Worm (Caenorhabditis elegans): ENCODE results near the gene ZC262.2.
A peak's percentile ranks its signal among the peaks of the same experiment; 100 is the strongest.

The ZC262.2 gene

ce11 chrIII:8319100-8319499, 12.8 kb upstream of the ZC262.2 start, which contains the start of gene F10E9.11 (continued):
- TF ChIP-seq fkh-10 (GFP tag; optimal IDR thresholded peaks at IDR 0.05) (no peak), gmeb-2 (tag; optimal IDR thresholded peaks at IDR 0.05) (peak; percentile 1), sdc-2 (tag; optimal IDR thresholded peaks at IDR 0.05) (peak; percentile 53), elt-2 (tag; optimal IDR thresholded peaks at IDR 0.05) (peak; percentile 47), unc-86 (tag; optimal IDR thresholded peaks at IDR 0.05) (peak; percentile 45), hlh-30 (tag; optimal IDR thresholded peaks at IDR 0.05; ENCODE audit: insufficient read depth) (peak; percentile 13), K09A11.1 (tag; optimal IDR thresholded peaks at IDR 0.05; ENCODE audit: insufficient read depth) (no peak), dve-1 (tag; optimal IDR thresholded peaks at IDR 0.05) (no peak), mec-3 (tag; optimal IDR thresholded peaks at IDR 0.05; ENCODE audit: borderline replicate concordance) (peak; percentile 76), ama-1 (optimal IDR thresholded peaks at IDR 0.05) (no peak), ceh-24 (tag; optimal IDR thresholded peaks at IDR 0.05) (no peak), odd-2 (tag; optimal IDR thresholded peaks at IDR 0.05) (no peak), fax-1 (tag; optimal IDR thresholded peaks at IDR 0.05) (peak; percentile 62), C08G9.2 (tag; optimal IDR thresholded peaks at IDR 0.05) (peak; percentile 96), syd-9 (tag; optimal IDR thresholded peaks at IDR 0.05) (no peak), C38D4.7 (GFP tag; optimal IDR thresholded peaks at IDR 0.05) (no peak), ceh-31 (tag; optimal IDR thresholded peaks at IDR 0.05) (peak; percentile 99), ahr-1 (tag; optimal IDR thresholded peaks at IDR 0.05) (peak; percentile 53), unc-3 (GFP tag; conservative IDR thresholded peaks at IDR 0.05) (peak; percentile 41; the same call in 1 of the 2 replicates), unc-3 (tag; optimal IDR thresholded peaks at IDR 0.05) (peak; percentile 33), pros-1 (tag; optimal IDR thresholded peaks at IDR 0.05) (no peak), ceh-30 (tag; optimal IDR thresholded peaks at IDR 0.05) (no peak), T23F11.4 (GFP tag; optimal IDR thresholded peaks at IDR 0.05) (no peak), sox-2 (GFP tag; IDR thresholded peaks at IDR 0.05) (no peak), zip-5 (tag; optimal IDR thresholded peaks at IDR 0.05) (peak; percentile 86), pat-9 (tag; optimal IDR thresholded peaks at IDR 0.05) (no peak), pag-3 (tag; optimal IDR thresholded peaks at IDR 0.05; ENCODE audit: borderline replicate concordance) (no peak), K02D7.2 (tag; optimal IDR thresholded peaks at IDR 0.05) (no peak), ceh-34 (tag; optimal IDR thresholded peaks at IDR 0.05) (peak; percentile 73), che-1 (tag; optimal IDR thresholded peaks at IDR 0.05) (no peak), ceh-6 (GFP tag; optimal IDR thresholded peaks at IDR 0.05) (peak; percentile 8), pqm-1 (tag; optimal IDR thresholded peaks at IDR 0.05) (peak; percentile 48), ceh-19 (GFP tag; optimal IDR thresholded peaks at IDR 0.05) (no peak), sox-4 (tag; optimal IDR thresholded peaks at IDR 0.05) (no peak), ref-2 (tag; optimal IDR thresholded peaks at IDR 0.05) (peak; percentile 100), pax-1 (tag; optimal IDR thresholded peaks at IDR 0.05) (peak; percentile 27)

ce11 chrIII:8320183-8320582, 11.7 kb upstream of the ZC262.2 start, which contains the start of gene F10E9.10:
Gene F10E9.10 (minus strand): TSS chrIII:8320283.
- TF ChIP-seq ceh-2 (tag; optimal IDR thresholded peaks at IDR 0.05) (no peak), pqm-1 (tag; optimal IDR thresholded peaks at IDR 0.05) (no peak), pha-2 (tag; optimal IDR thresholded peaks at IDR 0.05) (no peak), odd-2 (tag; optimal IDR thresholded peaks at IDR 0.05) (no peak), npax-4 (tag; optimal IDR thresholded peaks at IDR 0.05) (no peak), pha-4 (tag; optimal IDR thresholded peaks at IDR 0.05) (no peak), mec-3 (tag; optimal IDR thresholded peaks at IDR 0.05; ENCODE audit: borderline replicate concordance) (no peak), elt-4 (tag; optimal IDR thresholded peaks at IDR 0.05) (no peak), T23F11.4 (GFP tag; optimal IDR thresholded peaks at IDR 0.05) (no peak), unc-3 (GFP tag; conservative IDR thresholded peaks at IDR 0.05) (no peak), unc-3 (tag; optimal IDR thresholded peaks at IDR 0.05) (no peak), ceh-9 (tag; optimal IDR thresholded peaks at IDR 0.05) (no peak), ceh-45 (GFP tag; IDR thresholded peaks at IDR 0.05) (no peak)

All from whole organism, late embryonic.